Worm (Caenorhabditis elegans) whole organism, L1 larva: ENCODE measurements around the gene fbxb-7.

ENCODE experiments used
- dpl-1 ChIP-seq, 3 experiments: fragments of 150-350 bp in 2 of 3; sonication (generic microtip) in 1 of 3; optimal IDR thresholded peaks; 2 replicates each; lab custom pipeline; 2014 to 2017; ENCODE audit warnings: missing biosample characterization in 3 of 3, missing genetic modification characterization in 3 of 3, missing genetic modification reagents in 3 of 3
- nhr-12 ChIP-seq: sonication (generic microtip); optimal IDR thresholded peaks from 2 replicates; lab custom pipeline; 2017; ENCODE audit warnings: missing biosample characterization, missing genetic modification characterization
- nhr-237 ChIP-seq: fragments of 150-350 bp; optimal IDR thresholded peaks from 2 replicates; lab custom pipeline; 2014; ENCODE audit warnings: missing biosample characterization, missing genetic modification characterization
- nhr-28 ChIP-seq: fragments of 150-350 bp; optimal IDR thresholded peaks from 2 replicates; lab custom pipeline; 2014; ENCODE audit warnings: missing biosample characterization, missing genetic modification characterization
- tbx-2 ChIP-seq: sonication (generic microtip); optimal IDR thresholded peaks from 2 replicates; lab custom pipeline; 2016; ENCODE audit warnings: missing genetic modification characterization, missing compliant biosample characterization

ce11 chrV:17416833-17417232 is 39.6 kb downstream of the fbxb-7 start, which contains the start of gene clc-21:
- TF ChIP-seq nhr-237 (tag; lab: Kevin White, UChicago) (no peak), nhr-12 (tag; lab: Kevin White, UChicago) (no peak), tbx-2 (tag; lab: Kevin White, UChicago) (no peak), nhr-28 (tag; lab: Kevin White, UChicago) (no peak), dpl-1 (GFP tag; optimal IDR thresholded peaks at IDR 0.05; lab: Kevin White, UChicago) (no peak)
